Fruit fly (Drosophila melanogaster): ENCODE measurements around the gene Sytbeta.

The Sytbeta gene

DNA sequence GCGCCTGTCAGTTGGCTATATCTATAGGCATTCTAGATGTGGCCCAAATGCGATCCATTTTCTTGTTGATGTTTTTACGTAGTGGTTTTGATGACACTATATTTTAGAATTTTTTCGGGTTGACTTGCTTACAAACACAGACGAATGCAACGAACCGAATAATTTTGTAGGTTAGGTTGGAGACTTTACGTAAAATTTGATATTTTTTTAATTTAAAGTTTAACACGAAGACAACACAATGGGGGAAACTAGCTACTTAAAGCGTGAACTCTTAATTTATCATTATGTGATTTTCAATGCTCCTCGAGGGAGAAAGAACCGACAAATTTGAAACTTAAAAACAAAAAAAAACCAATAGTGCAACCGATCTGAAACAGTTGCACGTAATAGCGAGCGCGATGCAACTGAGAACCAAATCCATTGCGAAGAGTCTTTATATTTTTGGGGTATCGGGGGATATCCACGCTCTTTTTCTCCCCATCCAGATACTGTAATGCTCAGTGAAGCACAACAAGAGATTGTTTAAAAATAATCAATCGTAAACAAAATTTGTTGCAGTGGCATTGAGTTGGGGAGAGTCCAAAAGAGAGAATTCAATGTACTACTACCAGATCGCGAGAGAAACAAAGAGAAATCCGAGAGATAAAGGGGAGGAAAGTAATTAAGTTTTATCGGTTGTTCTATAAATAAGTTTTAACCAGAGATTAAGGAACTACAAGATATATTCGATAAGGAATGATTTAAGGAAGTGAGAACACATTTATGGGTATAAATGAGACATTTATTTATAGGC, 25.3 kb upstream of the Sytbeta start:
- TF ChIP-seq Hr78 (GFP tag; optimal IDR thresholded peaks at IDR 0.05), result no peak
- no peak for TF ChIP-seq CG9705 (GFP tag; optimal IDR thresholded peaks at IDR 0.05)
- TF ChIP-seq usp (GFP tag; optimal IDR thresholded peaks at IDR 0.05), result no peak
- no peak for TF ChIP-seq h (GFP tag; optimal IDR thresholded peaks at IDR 0.05)
- no peak for TF ChIP-seq psq (GFP tag; optimal IDR thresholded peaks at IDR 0.05)
- no peak for TF ChIP-seq dsf (GFP tag; optimal IDR thresholded peaks at IDR 0.05; ENCODE audit: borderline replicate concordance)
- no peak for TF ChIP-seq Jra (GFP tag; optimal IDR thresholded peaks at IDR 0.05)

DNA sequence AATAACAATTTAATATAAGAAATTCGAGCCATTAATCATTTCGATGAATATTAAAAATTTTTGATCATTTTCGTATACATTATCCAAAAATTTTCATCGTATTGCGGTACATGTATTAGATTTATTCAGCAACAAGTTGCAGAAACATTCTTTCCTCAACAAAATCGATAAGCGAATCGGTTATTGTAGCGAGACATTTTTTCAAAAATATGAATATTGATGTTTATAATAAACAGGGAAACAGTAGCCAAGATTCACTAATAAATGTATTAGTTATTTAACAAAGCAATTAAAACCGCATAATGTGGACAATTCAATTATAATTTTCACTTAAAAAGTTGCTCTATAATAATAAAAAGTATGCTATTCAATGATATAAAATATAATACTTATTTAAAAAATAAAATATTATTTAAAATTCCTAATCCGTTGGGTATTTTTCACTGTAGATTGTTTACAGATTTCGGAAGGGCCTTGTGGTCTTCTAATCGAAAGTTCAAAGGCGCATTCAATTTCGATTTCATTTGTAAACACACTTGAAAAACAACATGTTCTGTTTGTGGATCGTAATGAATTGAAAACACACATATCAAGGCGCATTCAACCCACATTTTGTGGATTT, 24.4 kb upstream of the Sytbeta start:
- no peak for TF ChIP-seq Hr78 (GFP tag; optimal IDR thresholded peaks at IDR 0.05)
- TF ChIP-seq tai (GFP tag; optimal IDR thresholded peaks at IDR 0.05), result no peak
- no peak for TF ChIP-seq Jra (GFP tag; optimal IDR thresholded peaks at IDR 0.05)
- no peak for TF ChIP-seq Rel (GFP tag; optimal IDR thresholded peaks at IDR 0.05)
- no peak for TF ChIP-seq Rel (tag; optimal IDR thresholded peaks at IDR 0.05)
- no peak for TF ChIP-seq br (GFP tag; optimal IDR thresholded peaks at IDR 0.05)

DNA sequence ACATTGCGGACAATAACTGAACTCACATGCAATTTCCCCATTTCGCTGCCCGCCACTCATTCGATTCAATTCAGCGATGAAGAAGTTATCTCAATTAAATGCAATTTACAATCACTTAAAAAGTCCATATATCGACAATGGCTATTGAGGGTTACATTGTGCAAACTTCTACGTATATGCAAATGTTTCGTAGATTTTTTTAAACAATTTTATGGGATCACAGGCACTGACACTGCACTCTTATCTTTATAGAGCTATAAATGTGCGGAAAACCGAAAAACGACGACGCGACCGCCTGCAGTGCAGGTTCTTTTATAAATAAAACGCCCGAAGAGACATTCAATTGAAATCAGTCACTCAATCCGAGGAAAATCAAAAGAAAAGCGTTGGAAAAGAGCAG, 23.5 kb upstream of the Sytbeta start:
- TF ChIP-seq Hr83 (GFP tag; optimal IDR thresholded peaks at IDR 0.05; ENCODE audit: poor library complexity, severe bottlenecking) (no peak), Abd-B (GFP tag; optimal IDR thresholded peaks at IDR 0.05) (no peak), Jra (GFP tag; optimal IDR thresholded peaks at IDR 0.05) (no peak), dl (GFP tag; optimal IDR thresholded peaks at IDR 0.05; ENCODE audit: insufficient read depth in 1 of 2, partially characterized antibody in 2 of 2) (no peak), woc (GFP tag; optimal IDR thresholded peaks at IDR 0.05) (no peak), OdsH (GFP tag; optimal IDR thresholded peaks at IDR 0.05) (no peak), fru (GFP tag; optimal IDR thresholded peaks at IDR 0.05) (no peak), dsf (GFP tag; optimal IDR thresholded peaks at IDR 0.05; ENCODE audit: borderline replicate concordance) (no peak), psq (GFP tag; optimal IDR thresholded peaks at IDR 0.05) (no peak), Rel (GFP tag; optimal IDR thresholded peaks at IDR 0.05) (no peak), Rel (tag; optimal IDR thresholded peaks at IDR 0.05) (no peak), GATAd (GFP tag; optimal IDR thresholded peaks at IDR 0.05) (no peak), Mio (GFP tag; optimal IDR thresholded peaks at IDR 0.05) (no peak)

DNA sequence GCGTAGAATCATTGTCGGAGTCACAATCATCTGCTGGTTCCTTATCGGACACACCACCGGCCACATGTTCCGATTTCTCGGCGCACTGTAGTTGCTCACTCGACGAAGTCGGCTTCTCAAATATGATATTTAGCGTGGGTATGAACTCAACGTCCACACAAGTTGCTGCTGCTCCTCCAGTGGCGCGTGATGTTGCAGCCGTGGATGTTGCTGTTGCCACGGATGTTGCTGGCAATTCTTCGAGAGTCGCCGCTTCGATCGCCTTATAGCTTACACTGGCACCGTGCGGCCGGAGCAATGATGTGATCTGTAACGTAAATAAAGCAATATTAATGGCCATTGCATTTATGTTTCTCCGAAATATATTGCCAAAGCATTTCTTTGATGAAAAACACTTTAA, 19.5 kb upstream of the Sytbeta start:
- TF ChIP-seq dsf (GFP tag; optimal IDR thresholded peaks at IDR 0.05; ENCODE audit: borderline replicate concordance) (no peak), Sp1 (GFP tag; optimal IDR thresholded peaks at IDR 0.05) (no peak), sage (GFP tag; optimal IDR thresholded peaks at IDR 0.05) (no peak), tai (GFP tag; optimal IDR thresholded peaks at IDR 0.05) (no peak), Vsx2 (GFP tag; optimal IDR thresholded peaks at IDR 0.05; ENCODE audit: partially characterized antibody) (no peak), HLH106 (tag; optimal IDR thresholded peaks at IDR 0.05) (no peak), GATAd (GFP tag; optimal IDR thresholded peaks at IDR 0.05) (no peak), Abd-B (GFP tag; optimal IDR thresholded peaks at IDR 0.05) (no peak), Hr83 (GFP tag; optimal IDR thresholded peaks at IDR 0.05; ENCODE audit: poor library complexity, severe bottlenecking) (no peak), Hr78 (GFP tag; optimal IDR thresholded peaks at IDR 0.05) (no peak), CG9705 (GFP tag; optimal IDR thresholded peaks at IDR 0.05) (no peak), Hnf4 (GFP tag; optimal IDR thresholded peaks at IDR 0.05) (no peak), woc (GFP tag; optimal IDR thresholded peaks at IDR 0.05) (no peak), Dfd (GFP tag; optimal IDR thresholded peaks at IDR 0.05) (no peak)

DNA sequence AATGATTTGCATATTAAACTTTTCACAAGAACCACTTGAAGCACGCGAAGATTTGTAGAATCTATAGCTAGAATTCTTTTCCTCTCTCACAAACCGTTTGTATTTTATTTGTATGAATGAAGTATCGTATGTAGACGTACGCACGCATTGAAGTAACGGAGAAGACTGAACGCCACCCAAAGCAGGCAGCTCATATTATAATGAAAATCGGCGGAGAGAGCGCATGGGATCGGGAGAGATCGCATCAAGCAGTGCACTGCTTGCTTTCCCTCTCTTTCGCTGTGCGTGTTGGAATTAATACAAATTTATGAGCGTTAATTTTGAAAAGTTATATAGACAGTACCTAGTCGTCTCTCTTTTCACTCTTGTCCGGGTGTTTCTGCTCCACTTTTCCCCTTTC, 14.5 kb upstream of the Sytbeta start:
- TF ChIP-seq Myc (optimal IDR thresholded peaks at IDR 0.05) (peak; percentile 5), dl (GFP tag; optimal IDR thresholded peaks at IDR 0.05; ENCODE audit: insufficient read depth in 1 of 2, partially characterized antibody in 2 of 2) (peak in 1 of 2 experiments; percentile 35), Vsx2 (GFP tag; optimal IDR thresholded peaks at IDR 0.05; ENCODE audit: partially characterized antibody) (peak; percentile 9), sv (GFP tag; optimal IDR thresholded peaks at IDR 0.05) (no peak), fru (GFP tag; optimal IDR thresholded peaks at IDR 0.05) (peak; percentile 60), Dif (GFP tag; optimal IDR thresholded peaks at IDR 0.05; ENCODE audit: partially characterized antibody) (peak; percentile 65)

Measured in whole organism, wandering third instar larva.